Fruit fly (Drosophila melanogaster) whole organism, embryonic: ENCODE results near the gene wcy.

ENCODE experiments used
- Blimp-1 ChIP-seq: fragments of 200-800 bp; sonication (Bioruptor generic); optimal IDR thresholded peaks from 3 replicates; lab custom pipeline; 2018; ENCODE audit warnings: missing biosample characterization, missing genetic modification characterization, mild to moderate bottlenecking, moderate library complexity, missing genetic modification reagents
- CG10147 ChIP-seq: fragments of 200-800 bp; sonication (Bioruptor generic); optimal IDR thresholded peaks from 2 replicates; lab custom pipeline; 2019; ENCODE audit warnings: missing biosample characterization, mild to moderate bottlenecking, missing genetic modification characterization, moderate library complexity
- CG10979 ChIP-seq: fragments of 200-800 bp; sonication (Bioruptor generic); optimal IDR thresholded peaks from 2 replicates; lab custom pipeline; 2018; ENCODE audit warnings: missing biosample characterization, mild to moderate bottlenecking, missing genetic modification characterization, moderate library complexity
- CG12391 ChIP-seq: fragments of 200-800 bp; sonication (Bioruptor generic); optimal IDR thresholded peaks from 3 replicates; lab custom pipeline; 2018; ENCODE audit warnings: missing biosample characterization, mild to moderate bottlenecking, missing genetic modification characterization, moderate library complexity
- CG12659 ChIP-seq: fragments of 200-800 bp; sonication (Bioruptor generic); optimal IDR thresholded peaks from 3 replicates; lab custom pipeline; 2017; ENCODE audit warnings: mild to moderate bottlenecking, missing biosample characterization, missing genetic modification reagents, missing genetic modification characterization
- CG13424 ChIP-seq: fragments of 200-800 bp; sonication (Bioruptor generic); optimal IDR thresholded peaks from 2 replicates; lab custom pipeline; 2019; ENCODE audit warnings: missing biosample characterization, mild to moderate bottlenecking, missing genetic modification characterization, moderate library complexity
- CG15269 ChIP-seq: fragments of 200-800 bp; sonication (Bioruptor generic); optimal IDR thresholded peaks from 2 replicates; lab custom pipeline; 2018; ENCODE audit warnings: missing biosample characterization, mild to moderate bottlenecking, missing genetic modification characterization, moderate library complexity
- CG17829 ChIP-seq: fragments of 200-800 bp; optimal IDR thresholded peaks from 2 replicates; lab custom pipeline; 2019; ENCODE audit warnings: missing biosample characterization, mild to moderate bottlenecking, missing genetic modification characterization, moderate library complexity
- CG18262 ChIP-seq: fragments of 200-800 bp; optimal IDR thresholded peaks from 3 replicates; lab custom pipeline; 2019; ENCODE audit warnings: missing biosample characterization, mild to moderate bottlenecking, missing genetic modification characterization, moderate library complexity
- CG2678 ChIP-seq: fragments of 200-800 bp; sonication (Bioruptor generic); optimal IDR thresholded peaks from 3 replicates; lab custom pipeline; 2019; ENCODE audit warnings: missing biosample characterization, mild to moderate bottlenecking, missing genetic modification characterization, moderate library complexity
- CG2712 ChIP-seq: fragments of 200-800 bp; optimal IDR thresholded peaks from 3 replicates; lab custom pipeline; 2019; ENCODE audit warnings: missing biosample characterization, mild to moderate bottlenecking, missing genetic modification characterization, moderate library complexity
- CG30403 ChIP-seq: fragments of 200-800 bp; sonication (Bioruptor generic); optimal IDR thresholded peaks from 3 replicates; lab custom pipeline; 2016; ENCODE audit warnings: missing biosample characterization, missing genetic modification characterization
- CG3407 ChIP-seq: fragments of 200-800 bp; sonication (Bioruptor generic); optimal IDR thresholded peaks from 2 replicates; lab custom pipeline; 2018; ENCODE audit warnings: missing biosample characterization, mild to moderate bottlenecking, missing genetic modification characterization
- CG3726 ChIP-seq: fragments of 200-800 bp; sonication (Bioruptor generic); IDR thresholded peaks from 3 replicates; pipeline ENCODE4, ENCODE4 v1.3.6; 2022; ENCODE audit warnings: missing biosample characterization, missing genetic modification characterization
- CG7556 ChIP-seq: fragments of 200-800 bp; sonication (Bioruptor generic); optimal IDR thresholded peaks from 2 replicates; lab custom pipeline; 2017; ENCODE audit warnings: missing biosample characterization, mild to moderate bottlenecking, missing genetic modification characterization
- CG7839 ChIP-seq: fragments of 200-800 bp; sonication (Bioruptor generic); optimal IDR thresholded peaks from 3 replicates; lab custom pipeline; 2018; ENCODE audit warnings: missing biosample characterization, mild to moderate bottlenecking, missing genetic modification characterization, moderate library complexity
- CG7987 ChIP-seq: fragments of 200-800 bp; sonication (Bioruptor generic); optimal IDR thresholded peaks from 2 replicates; lab custom pipeline; 2018; ENCODE audit warnings: missing biosample characterization, mild to moderate bottlenecking, missing genetic modification characterization, moderate library complexity
- CG8388 ChIP-seq: fragments of 200-800 bp; sonication (Bioruptor generic); optimal IDR thresholded peaks from 2 replicates; lab custom pipeline; 2019; ENCODE audit warnings: missing biosample characterization, mild to moderate bottlenecking, missing genetic modification characterization, moderate library complexity
- CG9437 ChIP-seq: fragments of 200-800 bp; sonication (Bioruptor generic); optimal IDR thresholded peaks from 2 replicates; lab custom pipeline; 2018; ENCODE audit warnings: missing biosample characterization, mild to moderate bottlenecking, missing genetic modification characterization
- D19A ChIP-seq: fragments of 200-800 bp; optimal IDR thresholded peaks from 3 replicates; lab custom pipeline; 2019; ENCODE audit warnings: missing biosample characterization, mild to moderate bottlenecking, missing genetic modification characterization, moderate library complexity
- D19B ChIP-seq: fragments of 200-800 bp; sonication (Bioruptor generic); optimal IDR thresholded peaks from 2 replicates; lab custom pipeline; 2017; ENCODE audit warnings: missing biosample characterization, mild to moderate bottlenecking, missing genetic modification characterization
- Dip2 ChIP-seq: fragments of 200-800 bp; sonication (Bioruptor generic); IDR thresholded peaks from 2 replicates; pipeline ENCODE4 v1.3.6; 2022; ENCODE audit warnings: missing biosample characterization, missing genetic modification characterization
- Fer1 ChIP-seq: fragments of 200-800 bp; sonication (Bioruptor generic); optimal IDR thresholded peaks from 2 replicates; lab custom pipeline; 2017; ENCODE audit warnings: missing biosample characterization, mild to moderate bottlenecking, missing genetic modification characterization
- HHEX ChIP-seq: fragments of 200-800 bp; sonication (Bioruptor generic); optimal IDR thresholded peaks from 3 replicates; lab custom pipeline; 2017; ENCODE audit warnings: missing biosample characterization, mild to moderate bottlenecking, missing genetic modification characterization, missing genetic modification reagents
- Nf-YB ChIP-seq: fragments of 200-800 bp; sonication (Bioruptor generic); optimal IDR thresholded peaks from 3 replicates; lab custom pipeline; 2019; ENCODE audit warnings: missing biosample characterization, mild to moderate bottlenecking, missing genetic modification characterization, moderate library complexity
- Oli ChIP-seq: fragments of 200-800 bp; sonication (Bioruptor generic); optimal IDR thresholded peaks from 2 replicates; lab custom pipeline; 2018; ENCODE audit warnings: missing biosample characterization, mild to moderate bottlenecking, missing genetic modification characterization, moderate library complexity
- Pdp1 ChIP-seq, 2 experiments: fragments of 200-800 bp; sonication (Bioruptor generic); optimal IDR thresholded peaks; 3 replicates each; lab custom pipeline; 2016; ENCODE audit warnings: missing biosample characterization in 2 of 2, missing genetic modification characterization in 2 of 2, mild to moderate bottlenecking in 1 of 2, moderate library complexity in 1 of 2
- Sox102F ChIP-seq: fragments of 200-800 bp; sonication (Bioruptor generic); optimal IDR thresholded peaks from 2 replicates; lab custom pipeline; 2018; ENCODE audit warnings: missing biosample characterization, mild to moderate bottlenecking, missing genetic modification characterization, moderate library complexity
- Ssrp ChIP-seq: fragments of 200-800 bp; sonication (Bioruptor generic); optimal IDR thresholded peaks from 2 replicates; lab custom pipeline; 2018; ENCODE audit warnings: missing biosample characterization, mild to moderate bottlenecking, missing genetic modification characterization, moderate library complexity
- ac ChIP-seq: fragments of 200-800 bp; sonication (Bioruptor generic); optimal IDR thresholded peaks from 3 replicates; lab custom pipeline; 2017; ENCODE audit warnings: missing biosample characterization, mild to moderate bottlenecking, missing genetic modification characterization
- az2 ChIP-seq: fragments of 200-800 bp; sonication (Bioruptor generic); optimal IDR thresholded peaks from 3 replicates; lab custom pipeline; 2016; ENCODE audit warnings: missing biosample characterization, missing genetic modification characterization
- bcd ChIP-seq: fragments of 200-800 bp; sonication (Bioruptor generic); optimal IDR thresholded peaks from 2 replicates; lab custom pipeline; 2017; ENCODE audit warnings: missing biosample characterization, mild to moderate bottlenecking, missing genetic modification characterization
- bsh ChIP-seq, 2 experiments: fragments of 200-800 bp; sonication (Bioruptor generic); optimal IDR thresholded peaks; 2 replicates each; lab custom pipeline; 2017 to 2018; ENCODE audit warnings: mild to moderate bottlenecking in 2 of 2, missing biosample characterization in 2 of 2, missing genetic modification characterization in 2 of 2, moderate library complexity in 1 of 2
- dati ChIP-seq: fragments of 200-800 bp; sonication (Bioruptor generic); IDR thresholded peaks from 2 replicates; pipeline ENCODE4 v1.3.6; 2022; ENCODE audit warnings: missing biosample characterization, missing genetic modification characterization
- dm ChIP-seq: fragments of 200-800 bp; sonication (Bioruptor generic); optimal IDR thresholded peaks from 3 replicates; lab custom pipeline; 2016; ENCODE audit warnings: missing biosample characterization, missing genetic modification characterization
- ewg ChIP-seq: fragments of 200-800 bp; sonication (Bioruptor generic); optimal IDR thresholded peaks from 3 replicates; lab custom pipeline; 2017; ENCODE audit warnings: mild to moderate bottlenecking, missing biosample characterization, missing genetic modification reagents, missing genetic modification characterization
- fd96Cb ChIP-seq: fragments of 200-800 bp; sonication (Bioruptor generic); optimal IDR thresholded peaks from 2 replicates; lab custom pipeline; 2018; ENCODE audit warnings: missing biosample characterization, mild to moderate bottlenecking, missing genetic modification characterization, moderate library complexity
- gem ChIP-seq: fragments of 200-800 bp; sonication (Bioruptor generic); optimal IDR thresholded peaks from 2 replicates; lab custom pipeline; 2019; ENCODE audit warnings: missing biosample characterization, mild to moderate bottlenecking, missing genetic modification characterization, moderate library complexity
- lab ChIP-seq: fragments of 200-800 bp; sonication (Bioruptor generic); optimal IDR thresholded peaks from 3 replicates; lab custom pipeline; 2017; ENCODE audit warnings: missing biosample characterization, missing genetic modification characterization, mild to moderate bottlenecking, moderate library complexity, missing genetic modification reagents
- lola ChIP-seq, 3 experiments: fragments of >200 bp in 2 of 3; fragments of 200-800 bp in 1 of 3; sonication (Bioruptor generic) in 1 of 3; optimal IDR thresholded peaks; 2 replicates each; lab custom pipeline; 2017 to 2019; ENCODE audit warnings: missing biosample characterization in 3 of 3, missing genetic modification characterization in 3 of 3, mild to moderate bottlenecking in 1 of 3, moderate library complexity in 1 of 3
- nerfin-2 ChIP-seq: fragments of 200-800 bp; sonication (Bioruptor generic); IDR thresholded peaks from 2 replicates; pipeline ENCODE4 v1.3.6; 2022; ENCODE audit warnings: missing biosample characterization, missing genetic modification characterization; ENCODE audit not compliant: partially characterized antibody
- nom ChIP-seq: fragments of 200-800 bp; sonication (Bioruptor generic); optimal IDR thresholded peaks from 2 replicates; lab custom pipeline; 2017; ENCODE audit warnings: missing biosample characterization, missing genetic modification characterization, mild to moderate bottlenecking, moderate library complexity, missing genetic modification reagents
- phol ChIP-seq: fragments of 200-800 bp; sonication (Bioruptor generic); optimal IDR thresholded peaks from 3 replicates; lab custom pipeline; 2018; ENCODE audit warnings: missing biosample characterization, mild to moderate bottlenecking, missing genetic modification characterization, moderate library complexity
- pita ChIP-seq: fragments of 200-800 bp; sonication (Bioruptor generic); optimal IDR thresholded peaks from 2 replicates; lab custom pipeline; 2017; ENCODE audit warnings: missing biosample characterization, mild to moderate bottlenecking, missing genetic modification characterization
- slbo ChIP-seq: fragments of 200-800 bp; sonication (Bioruptor generic); IDR thresholded peaks from 2 replicates; pipeline ENCODE4 v1.3.6; 2022; ENCODE audit warnings: missing biosample characterization, missing genetic modification characterization
- stc ChIP-seq: fragments of 200-800 bp; sonication (Bioruptor generic); IDR thresholded peaks from 2 replicates; pipeline ENCODE4 v1.3.6; 2022; ENCODE audit warnings: missing biosample characterization, missing genetic modification characterization
- trem ChIP-seq: fragments of 200-800 bp; optimal IDR thresholded peaks from 3 replicates; lab custom pipeline; 2019; ENCODE audit warnings: missing biosample characterization, mild to moderate bottlenecking, missing genetic modification characterization, moderate library complexity
- zf30C ChIP-seq: fragments of 200-800 bp; sonication (Bioruptor generic); optimal IDR thresholded peaks from 3 replicates; lab custom pipeline; 2018; ENCODE audit warnings: missing biosample characterization, mild to moderate bottlenecking, missing genetic modification characterization

Gene wcy

dm6 chrX:17121600-17121999 lies 43.9 kb upstream of the wcy start:
- TF ChIP-seq nom (GFP tag; lab: Kevin White, UChicago) (peak; percentile 47), dati (no peak), CG12659 (GFP tag; lab: Kevin White, UChicago) (peak; percentile 10), slbo (0 out of 2 replicates have a peak, but pooled peaks have one; percentile 18), Ssrp (tag; lab: Kevin White, UChicago) (peak; percentile 37), Blimp-1 (peak; percentile 40), ewg (GFP tag; lab: Kevin White, UChicago) (peak; percentile 20), zf30C (GFP tag; lab: Kevin White, UChicago) (peak; percentile 8), fd96Cb (tag; lab: Kevin White, UChicago) (peak; percentile 35), bcd (GFP tag; lab: Kevin White, UChicago) (peak; percentile 21), CG2678 (tag; lab: Kevin White, UChicago) (peak; percentile 47), CG30403 (GFP tag; lab: Kevin White, UChicago) (peak; percentile 35), CG10979 (tag; lab: Kevin White, UChicago) (peak; percentile 29), stc (GFP tag; lab: Robert Waterston, UW) (0 out of 2 replicates have a peak, but pooled peaks have one; percentile 7), Sox102F (peak; percentile 70), CG12391 (tag; lab: Kevin White, UChicago) (peak; percentile 40), CG7987 (GFP tag; lab: Kevin White, UChicago) (peak; percentile 1), Fer1 (GFP tag; lab: Kevin White, UChicago) (peak; percentile 14), dm (GFP tag; lab: Kevin White, UChicago) (no peak), HHEX (GFP tag; lab: Kevin White, UChicago) (peak; percentile 38), CG13424 (tag; lab: Kevin White, UChicago) (peak; percentile 27), nerfin-2 (GFP tag; lab: Robert Waterston, UW) (no peak), CG7839 (tag; lab: Kevin White, UChicago) (peak; percentile 36), ac (GFP tag; lab: Kevin White, UChicago) (no peak), lab (GFP tag; lab: Kevin White, UChicago) (peak; percentile 34), CG2712 (tag; lab: Kevin White, UChicago) (peak; percentile 42), az2 (GFP tag; lab: Kevin White, UChicago) (peak; percentile 21), CG7556 (GFP tag; lab: Kevin White, UChicago) (peak; percentile 50), CG3407 (GFP tag; lab: Kevin White, UChicago) (no peak), Pdp1 (GFP tag; optimal IDR thresholded peaks at IDR 0.05; lab: Kevin White, UChicago) (peak in 1 of 2 experiments; percentile 22), CG15269 (tag; lab: Kevin White, UChicago) (peak; percentile 51), CG3726 (GFP tag; lab: Robert Waterston, UW) (no peak), CG17829 (tag; lab: Kevin White, UChicago) (peak; percentile 27), CG10147 (GFP tag; lab: Kevin White, UChicago) (peak; percentile 18), CG9437 (peak; percentile 25), D19A (tag; lab: Kevin White, UChicago) (peak; percentile 3), Oli (peak; percentile 29), CG8388 (GFP tag; lab: Kevin White, UChicago) (peak; percentile 19), gem (tag; lab: Kevin White, UChicago) (peak; percentile 68), Dip2 (GFP tag; lab: Robert Waterston, UW) (no peak), Nf-YB (GFP tag; lab: Kevin White, UChicago) (peak; percentile 8), pita (GFP tag; lab: Kevin White, UChicago) (no peak), trem (tag; lab: Kevin White, UChicago) (peak; percentile 14), D19B (GFP tag; lab: Kevin White, UChicago) (peak; percentile 7), CG18262 (peak; percentile 39), phol (tag; lab: Kevin White, UChicago) (peak; percentile 51), lola (GFP tag; optimal IDR thresholded peaks at IDR 0.05; lab: Kevin White, UChicago) (peak in 1 of 3 experiments; percentile 47), bsh (GFP tag; optimal IDR thresholded peaks at IDR 0.05; lab: Kevin White, UChicago) (peak in 1 of 2 experiments; percentile 57)
